Fruit fly (Drosophila melanogaster) whole organism: ENCODE measurements around the gene unc-119.

Experiments
- CG8478 ChIP-seq: fragments of >200 bp; optimal IDR thresholded peaks from 2 replicates; lab custom pipeline; 2018; ENCODE audit warnings: inconsistent platforms
- Dll ChIP-seq: fragments of >200 bp; optimal IDR thresholded peaks from 2 replicates; lab custom pipeline; 2017
- EcR ChIP-seq, 2 experiments: fragments of >200 bp; optimal IDR thresholded peaks; 2 replicates each; lab custom pipeline; 2017; ENCODE audit warnings: missing biosample characterization in 2 of 2, missing genetic modification characterization in 2 of 2, missing genetic modification reagents in 2 of 2
- pan ChIP-seq: fragments of >200 bp; optimal IDR thresholded peaks from 2 replicates; lab custom pipeline; 2017
- psq ChIP-seq: fragments of >200 bp; optimal IDR thresholded peaks from 2 replicates; lab custom pipeline; 2017
- usp ChIP-seq: fragments of >200 bp; optimal IDR thresholded peaks from 2 replicates; lab custom pipeline; 2017; ENCODE audit warnings: missing biosample characterization, missing genetic modification characterization, mixed read lengths

dm6 chrX:7295973-7296372 is 4.9 kb upstream of the unc-119 start:
- TF ChIP-seq CG8478 (lab: Kevin White, UChicago) (no peak), psq (lab: Kevin White, UChicago) (no peak), usp (GFP tag; lab: Kevin White, UChicago) (no peak), pan (lab: Kevin White, UChicago) (no peak), EcR (GFP tag; optimal IDR thresholded peaks at IDR 0.05; lab: Kevin White, UChicago) (no peak), Dll (lab: Kevin White, UChicago) (no peak)
